Worm (Caenorhabditis elegans): Measurements from ENCODE around the gene chil-4.

Gene chil-4

DNA sequence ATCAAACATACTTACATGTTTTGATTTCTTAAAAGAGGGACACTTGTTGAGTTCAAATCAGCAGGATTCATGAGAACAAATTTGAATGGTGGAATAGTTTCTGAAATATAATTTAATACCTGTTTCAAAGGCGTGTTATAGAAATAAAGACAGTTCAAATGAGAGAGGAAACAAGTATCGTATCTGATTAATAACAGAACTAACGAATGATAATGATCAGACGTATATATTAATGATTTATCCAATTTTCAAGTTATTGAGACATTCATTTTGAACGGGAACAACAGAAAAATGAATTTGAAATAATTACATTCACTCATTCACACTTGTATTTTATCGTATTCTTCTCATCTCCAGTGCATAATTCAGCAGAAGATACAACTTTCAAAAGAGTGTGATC, at the start of gene chil-4:
Gene chil-4, minus strand, starts transcription at position 101 of the 400 bp plus-strand sequence.
- no peak for TF ChIP-seq unc-62 (GFP tag; optimal IDR thresholded peaks at IDR 0.05)

DNA sequence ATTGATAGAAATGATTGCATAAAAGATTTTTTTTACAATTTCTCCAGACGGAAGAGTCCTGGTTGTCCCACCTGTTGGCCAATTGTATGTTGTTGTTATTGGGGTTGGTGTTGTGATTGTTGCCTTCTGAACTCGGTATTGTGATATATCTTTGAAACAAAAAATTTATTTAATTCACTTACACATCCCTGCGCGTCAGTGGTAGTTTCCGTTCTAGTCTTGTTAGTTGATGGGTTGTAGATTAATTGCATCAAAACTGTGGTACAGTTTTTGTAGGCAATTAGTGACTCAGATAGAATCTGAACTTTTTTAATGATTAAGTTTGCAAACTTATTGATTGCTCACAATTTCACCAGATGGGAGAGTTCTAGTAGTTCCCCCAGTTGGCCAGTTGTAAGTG, 48.9 kb upstream of the chil-4 start:
- no peak for TF ChIP-seq unc-62 (GFP tag; optimal IDR thresholded peaks at IDR 0.05)

DNA sequence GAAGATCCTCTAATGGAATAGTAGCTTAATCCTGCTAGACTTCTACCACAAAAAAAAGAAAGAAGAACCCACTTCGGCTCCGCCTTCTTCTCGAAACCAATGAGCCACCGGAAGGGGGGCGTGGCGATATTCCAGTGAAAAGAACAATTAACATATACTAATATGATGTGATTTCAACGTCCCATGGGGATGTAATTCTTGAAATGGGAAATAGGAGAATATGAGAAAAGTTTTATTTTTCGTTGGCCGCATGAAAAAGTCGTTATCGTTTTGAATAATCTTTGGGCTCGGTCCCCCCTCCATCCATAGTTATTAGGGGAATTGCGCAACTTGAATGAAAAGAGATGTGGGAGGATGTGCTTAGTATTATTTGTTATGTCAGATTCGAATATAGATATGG, 44.8 kb upstream of the chil-4 start, which contains the start of gene unc-4:
Gene unc-4, minus strand, starts transcription at position 101 of the 400 bp plus-strand sequence.
- no peak for TF ChIP-seq unc-62 (GFP tag; optimal IDR thresholded peaks at IDR 0.05)

DNA sequence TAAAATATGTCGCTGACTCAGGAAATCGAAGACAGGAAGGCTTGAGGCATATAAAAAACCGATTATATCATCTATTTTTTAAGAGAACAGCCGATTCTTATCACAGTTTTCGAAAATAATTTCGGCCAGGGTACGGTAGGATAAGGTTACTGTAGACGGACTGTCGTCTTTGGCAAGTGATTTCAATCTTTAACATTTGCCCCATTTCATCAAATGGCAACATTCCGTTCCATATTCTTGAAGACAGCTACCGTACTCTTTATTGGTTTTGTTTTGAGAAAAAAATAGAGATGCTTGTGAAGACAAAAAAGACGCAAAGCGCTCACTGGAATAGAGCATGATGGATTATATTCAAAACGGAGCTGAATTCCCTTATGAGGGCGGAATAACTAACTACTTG, 43.2 kb upstream of the chil-4 start:
- no peak for TF ChIP-seq unc-62 (GFP tag; optimal IDR thresholded peaks at IDR 0.05)

DNA sequence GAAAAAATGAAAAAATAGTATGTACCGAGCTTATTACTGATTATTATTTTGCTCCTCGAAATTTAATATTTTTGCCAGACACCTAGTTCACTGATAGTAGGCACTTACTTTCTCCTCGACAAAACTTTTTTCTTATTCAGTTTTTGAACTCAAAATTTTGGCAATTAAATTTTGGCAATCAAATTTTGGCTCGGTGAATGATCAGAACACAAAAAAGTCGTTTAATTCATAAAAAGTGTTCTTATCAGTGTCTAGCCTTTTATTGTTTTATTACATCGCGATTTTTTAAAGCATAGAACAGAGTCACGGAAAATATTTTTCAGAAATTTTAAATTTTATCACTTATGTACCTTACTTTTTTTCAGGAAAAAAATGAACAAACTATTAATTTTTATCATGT, 39.7 kb upstream of the chil-4 start:
- no peak for TF ChIP-seq unc-62 (GFP tag; optimal IDR thresholded peaks at IDR 0.05)

DNA sequence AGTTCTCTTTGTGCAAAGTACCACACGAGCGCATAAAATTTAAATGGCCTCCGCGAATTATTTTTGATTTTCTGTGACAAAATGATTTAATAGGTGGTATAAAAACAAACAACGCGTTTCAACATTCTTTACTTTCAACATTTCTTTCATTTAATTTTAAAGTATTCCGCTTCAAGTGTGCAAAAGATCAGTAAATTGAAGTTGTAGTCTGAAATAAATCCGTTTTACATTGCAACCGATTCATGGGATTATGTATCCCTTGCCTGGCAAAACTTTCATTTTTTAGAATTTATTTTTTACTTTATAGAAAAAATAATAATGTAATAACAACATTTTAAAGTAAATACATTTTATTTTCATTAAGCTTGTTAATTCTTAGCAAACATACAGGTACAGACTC, 38.9 kb upstream of the chil-4 start, which contains the start of gene F26C11.1:
Gene F26C11.1, plus strand, starts transcription at position 301 of the 400 bp plus-strand sequence.
- no peak for TF ChIP-seq unc-62 (GFP tag; optimal IDR thresholded peaks at IDR 0.05)

DNA sequence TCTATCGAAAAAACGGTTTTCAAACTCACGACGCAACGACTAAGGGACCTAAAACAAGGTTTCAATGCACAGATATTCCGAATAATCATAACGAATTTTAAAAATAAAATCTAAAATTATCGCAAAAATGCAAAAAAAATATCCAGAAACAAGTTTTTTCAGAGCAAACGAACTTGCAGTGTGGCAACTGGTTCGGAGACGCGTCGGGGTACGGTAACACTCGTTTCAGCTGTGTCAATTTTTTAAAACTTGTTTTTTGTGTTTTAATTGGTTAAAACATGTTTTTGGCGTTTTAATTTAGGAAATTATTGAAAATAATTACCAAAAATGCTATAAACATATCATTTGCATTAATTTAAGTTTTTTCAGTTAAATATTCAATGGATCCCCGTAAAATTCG, 36.9 kb upstream of the chil-4 start, which contains the start of gene C08H9.16:
Gene C08H9.16, plus strand, starts transcription at position 370 of the 400 bp plus-strand sequence.
- no peak for TF ChIP-seq unc-62 (GFP tag; optimal IDR thresholded peaks at IDR 0.05)

DNA sequence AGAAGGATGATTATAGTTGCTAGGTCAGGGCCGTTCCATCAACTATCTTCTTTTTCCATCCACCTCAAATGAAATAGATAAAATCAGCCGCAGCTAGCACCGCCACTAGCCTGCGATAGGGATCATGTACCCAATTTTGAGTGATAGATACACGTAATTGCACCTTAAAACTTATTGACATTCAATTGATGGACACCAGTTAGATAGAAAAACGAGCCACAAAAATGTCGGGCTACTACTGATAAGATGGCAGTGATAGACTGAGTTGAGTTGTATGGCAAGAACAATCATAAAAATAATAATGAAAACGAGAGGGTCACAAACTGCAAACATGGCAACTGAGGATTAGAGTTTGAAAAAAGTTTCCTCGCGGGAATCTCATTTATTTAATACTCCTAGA, 36.3 kb upstream of the chil-4 start:
- TF ChIP-seq unc-62 (GFP tag; optimal IDR thresholded peaks at IDR 0.05) = no peak

DNA sequence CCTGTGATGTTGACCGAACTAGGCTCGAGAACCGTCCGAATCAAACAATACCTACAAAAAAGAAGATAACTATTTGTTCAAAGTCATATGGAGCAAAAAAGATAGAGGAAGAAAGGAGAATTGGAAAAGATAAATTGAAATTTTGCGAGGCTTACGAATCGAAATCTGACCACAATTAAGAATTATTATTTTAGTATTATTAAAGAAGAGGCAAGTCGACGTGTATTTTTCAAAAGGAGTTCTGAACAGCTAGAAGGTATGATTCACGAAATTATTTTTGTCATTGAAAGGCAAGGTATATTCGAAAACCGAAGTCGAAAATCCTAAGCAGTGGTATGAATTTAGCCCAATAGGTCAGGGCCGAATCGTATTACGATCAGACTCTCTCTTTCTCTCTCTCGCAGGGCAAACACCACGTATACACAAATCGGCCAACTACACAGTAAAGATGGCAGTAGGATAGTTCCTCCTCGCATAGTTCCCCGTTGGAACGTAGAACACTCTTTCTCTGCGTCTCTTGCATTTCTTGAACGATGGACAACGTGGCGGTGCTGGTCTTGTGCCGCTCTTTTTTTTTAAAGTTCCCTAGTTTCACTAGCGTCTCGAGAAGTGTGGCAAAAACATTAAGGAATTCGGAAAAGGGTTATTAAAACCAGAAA, 35.6 kb upstream of the chil-4 start, which contains the start of gene vgln-1:
Gene vgln-1, minus strand, starts transcription at position 51 of the 659 bp plus-strand sequence.
- no peak for TF ChIP-seq unc-62 (GFP tag; optimal IDR thresholded peaks at IDR 0.05)

DNA sequence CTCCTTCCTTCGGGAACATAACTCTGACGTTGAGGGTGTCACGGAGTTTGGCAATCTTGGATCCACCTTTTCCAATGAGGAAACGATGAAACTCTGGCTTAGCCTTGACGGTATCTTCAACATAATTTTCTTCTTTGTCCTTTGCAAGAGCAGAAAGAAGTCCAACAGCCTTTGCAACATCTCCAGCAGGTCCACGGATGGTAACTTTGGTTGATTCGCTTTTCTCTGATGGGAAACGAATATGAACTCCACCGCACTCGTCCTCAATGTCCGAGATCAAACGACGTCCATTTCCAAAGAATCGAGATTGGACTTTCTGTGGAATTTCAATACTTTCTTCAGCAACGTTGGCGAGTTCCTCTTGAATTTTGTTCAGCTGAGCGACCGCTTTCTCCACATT, 33.0 kb upstream of the chil-4 start:
- TF ChIP-seq unc-62 (GFP tag; optimal IDR thresholded peaks at IDR 0.05) = no peak

DNA sequence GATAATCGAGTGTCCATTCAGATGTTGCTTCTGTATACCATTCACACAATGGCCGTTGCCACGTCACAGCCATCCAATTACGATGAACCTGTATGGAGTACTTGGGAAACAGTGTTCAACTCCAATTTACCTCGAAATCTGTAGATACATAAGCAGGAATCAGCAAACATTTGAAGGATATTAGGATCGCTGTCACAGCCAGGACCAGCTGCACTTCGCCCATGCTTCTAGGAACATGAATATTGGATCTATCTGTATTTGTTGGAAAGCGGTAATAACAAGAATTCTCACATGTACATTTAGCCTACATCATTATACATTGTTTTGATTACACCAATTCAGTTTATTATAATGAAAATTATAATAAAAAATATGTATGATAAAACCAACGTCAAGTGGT, 30.7 kb upstream of the chil-4 start, which contains the start of gene algn-8:
Gene algn-8, minus strand, starts transcription at position 227 of the 400 bp plus-strand sequence.
- no peak for TF ChIP-seq unc-62 (GFP tag; optimal IDR thresholded peaks at IDR 0.05)

DNA sequence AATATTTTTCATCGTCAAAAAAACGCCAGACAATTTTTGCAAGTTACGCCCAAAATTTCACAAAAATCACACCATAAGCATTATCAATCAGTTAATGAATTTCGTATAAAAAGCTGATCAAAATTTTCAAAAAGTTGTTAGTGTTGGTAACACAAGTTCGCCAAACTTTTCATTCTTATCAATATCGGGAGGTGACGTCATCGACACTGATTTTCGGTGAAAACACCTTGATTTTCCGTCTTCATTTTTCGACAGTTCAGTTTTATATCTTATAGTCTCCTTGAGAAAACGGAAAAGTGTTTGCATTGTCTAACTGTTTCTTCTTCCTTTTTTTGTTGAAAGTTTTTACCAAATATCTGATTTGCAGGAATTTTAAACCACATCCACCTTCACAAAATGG, 25.3 kb upstream of the chil-4 start, which contains the start of gene C08H9.15:
Gene C08H9.15, plus strand, starts transcription at position 368 of the 400 bp plus-strand sequence.
- no peak for TF ChIP-seq unc-62 (GFP tag; optimal IDR thresholded peaks at IDR 0.05)

DNA sequence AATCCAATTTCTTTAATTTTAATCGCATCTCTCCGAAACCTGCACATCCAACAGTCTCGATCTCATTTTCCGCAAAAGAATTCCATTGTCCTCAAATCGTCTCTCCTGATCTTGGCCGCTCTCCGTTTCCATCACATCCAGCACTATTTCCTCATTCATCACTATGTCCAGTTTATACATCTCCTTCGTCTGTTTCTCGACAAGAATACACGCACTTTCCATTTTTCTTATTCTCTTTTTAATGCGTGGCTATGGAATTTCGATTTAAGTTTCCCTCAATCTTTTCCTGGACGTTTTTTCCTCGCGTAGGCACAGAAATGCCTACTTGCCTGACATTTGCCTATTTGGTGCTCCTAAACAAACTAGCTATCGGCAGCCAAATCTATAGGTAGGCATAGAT, 24.3 kb upstream of the chil-4 start:
- no peak for TF ChIP-seq unc-62 (GFP tag; optimal IDR thresholded peaks at IDR 0.05)

DNA sequence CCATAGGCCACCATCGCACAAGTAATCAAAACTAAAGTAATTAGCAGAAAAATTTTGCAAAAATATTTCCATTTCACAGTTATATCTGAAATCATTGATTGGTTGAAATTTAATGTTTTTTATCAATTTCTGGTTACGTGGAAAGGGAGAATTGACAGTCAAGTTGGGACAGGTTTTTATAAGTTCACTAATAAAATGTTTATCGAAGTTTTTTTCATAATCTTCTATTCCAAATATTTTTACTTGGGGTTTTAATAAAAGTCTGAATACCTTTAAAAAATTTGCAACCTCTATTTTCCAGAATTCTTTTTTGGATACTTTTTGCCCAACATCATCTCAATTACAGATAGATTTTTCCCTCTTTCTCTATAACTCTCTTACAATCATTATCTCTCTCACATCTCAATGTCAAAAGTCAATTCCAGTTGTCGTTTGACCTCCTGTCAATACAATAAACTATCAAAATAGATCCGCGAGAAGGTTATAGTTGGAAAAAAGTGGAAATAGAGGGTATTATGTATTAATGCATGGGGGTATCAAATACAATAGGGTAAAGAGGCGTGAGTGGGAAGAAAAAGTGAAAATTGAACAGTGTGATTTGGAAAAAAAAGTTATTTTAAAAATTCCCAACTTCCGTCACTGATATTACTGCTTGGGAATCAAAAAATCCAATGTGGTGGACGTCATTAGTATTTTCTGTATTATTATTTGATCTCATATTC, 19.1 kb upstream of the chil-4 start, which contains the start of the genes chil-2 and ctsa-3.2:
Gene chil-2, minus strand, starts transcription at position 101 of the 722 bp plus-strand sequence.
Gene ctsa-3.2, plus strand, starts transcription at position 672 of the 722 bp plus-strand sequence.
- TF ChIP-seq unc-62 (GFP tag; optimal IDR thresholded peaks at IDR 0.05) = no peak

DNA sequence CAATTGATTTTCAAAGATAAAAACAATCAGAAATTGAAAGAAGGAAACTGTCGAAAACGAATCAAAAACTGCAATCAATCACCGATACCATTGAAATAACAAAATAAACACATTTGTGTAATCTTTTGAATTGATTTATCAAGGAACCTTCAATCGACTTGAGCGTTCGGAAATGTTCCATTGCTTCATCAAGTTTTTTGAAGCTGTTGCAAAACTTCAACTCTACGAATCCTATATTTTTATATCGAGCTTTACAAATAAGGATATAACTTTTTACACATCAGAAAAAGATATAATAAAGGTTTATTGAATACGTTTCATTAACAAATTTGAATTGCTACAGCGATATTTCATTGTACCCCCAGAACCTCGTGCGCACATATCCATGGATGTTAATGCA, 17.4 kb upstream of the chil-4 start, which contains the start of gene chil-8:
Gene chil-8, minus strand, starts transcription at position 101 of the 400 bp plus-strand sequence.
- TF ChIP-seq unc-62 (GFP tag; optimal IDR thresholded peaks at IDR 0.05) = no peak

DNA sequence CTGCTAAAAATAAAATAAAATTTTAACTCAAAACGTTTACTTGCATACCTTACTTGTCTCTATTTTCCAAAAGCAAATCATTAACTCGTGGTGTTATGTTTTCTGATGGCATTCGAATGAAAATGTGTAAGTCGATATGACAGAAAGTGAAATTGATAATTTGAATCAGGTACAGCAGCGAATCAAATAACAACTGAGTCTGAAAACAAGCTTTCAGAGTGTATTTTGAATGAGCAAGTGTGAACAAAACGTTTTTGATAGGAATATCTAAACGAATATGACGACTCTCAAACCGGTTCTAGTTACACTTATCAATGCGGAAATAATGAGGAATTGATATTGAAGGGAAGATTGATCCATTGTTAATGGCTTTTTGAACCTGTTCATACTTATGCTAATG, 15.5 kb upstream of the chil-4 start, which contains the start of gene chil-7:
Gene chil-7, minus strand, starts transcription at position 112 of the 400 bp plus-strand sequence.
- TF ChIP-seq unc-62 (GFP tag; optimal IDR thresholded peaks at IDR 0.05) = no peak

Data from whole organism, dauer.